Fruit fly (Drosophila melanogaster): ENCODE data around the gene ex.

The ex gene

DNA sequence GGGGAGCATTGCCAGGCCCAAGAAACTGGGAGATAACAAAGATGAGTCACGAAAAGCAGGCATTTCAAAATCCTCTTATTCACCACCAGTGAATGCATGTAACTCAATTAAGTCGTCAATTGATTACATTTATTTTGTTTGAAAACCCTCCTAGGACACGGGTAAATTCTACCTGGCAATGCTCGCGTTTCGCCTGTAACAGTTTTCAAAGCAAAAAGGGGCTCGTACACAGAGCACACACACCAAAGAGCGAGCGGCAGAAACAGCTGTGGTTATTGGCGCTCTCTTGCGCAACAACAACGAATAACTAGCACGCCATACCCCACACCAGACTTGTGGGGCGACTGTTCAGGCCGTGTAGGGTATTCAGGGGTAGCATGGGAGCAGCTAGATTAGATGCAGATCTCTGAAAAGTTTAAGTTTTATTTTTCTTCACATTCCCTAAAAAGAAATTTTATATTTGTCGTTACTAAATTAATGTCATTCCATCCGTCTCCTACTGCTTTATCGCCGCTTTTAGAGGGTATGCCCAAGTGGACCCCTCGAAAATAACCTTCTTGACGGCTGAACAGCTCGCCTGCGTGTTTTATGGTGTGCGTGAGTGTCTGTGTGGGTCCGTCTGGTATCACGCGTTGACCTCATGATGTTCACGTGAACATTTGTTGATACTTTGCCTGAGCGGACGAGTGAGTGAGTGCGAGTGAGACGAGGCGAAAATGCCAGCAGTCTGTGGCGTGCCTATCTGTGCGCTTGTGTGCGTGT lies 49.8 kb downstream of the ex start:
- TF ChIP-seq psq (optimal IDR thresholded peaks at IDR 0.05): no peak
- TF ChIP-seq Myc (optimal IDR thresholded peaks at IDR 0.05): no peak
- TF ChIP-seq h (optimal IDR thresholded peaks at IDR 0.05): no peak
- no peak for TF ChIP-seq ttk (optimal IDR thresholded peaks at IDR 0.05)

DNA sequence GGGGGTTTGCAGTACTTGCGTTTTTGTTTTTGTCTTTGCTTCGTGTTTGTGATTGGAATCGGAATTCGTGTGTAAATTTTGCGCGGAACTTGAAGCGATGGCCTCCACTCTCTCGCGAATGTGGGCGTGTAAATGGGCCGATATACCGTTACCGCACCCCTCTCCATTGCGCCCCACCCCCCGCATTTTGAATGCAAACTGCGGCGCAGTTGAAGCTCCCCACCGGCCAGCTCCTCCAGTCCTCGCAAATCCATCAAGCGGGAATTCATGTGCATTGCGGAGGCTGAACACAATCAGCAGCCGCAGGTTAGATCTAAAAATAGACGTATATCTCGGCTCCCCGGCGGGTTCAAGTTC lies 50.4 kb downstream of the ex start:
- TF ChIP-seq h (optimal IDR thresholded peaks at IDR 0.05) (no peak), Sin3A (optimal IDR thresholded peaks at IDR 0.05) (no peak), insv (optimal IDR thresholded peaks at IDR 0.05) (no peak), psq (optimal IDR thresholded peaks at IDR 0.05) (no peak), ttk (optimal IDR thresholded peaks at IDR 0.05) (no peak), Myc (optimal IDR thresholded peaks at IDR 0.05) (no peak)

DNA sequence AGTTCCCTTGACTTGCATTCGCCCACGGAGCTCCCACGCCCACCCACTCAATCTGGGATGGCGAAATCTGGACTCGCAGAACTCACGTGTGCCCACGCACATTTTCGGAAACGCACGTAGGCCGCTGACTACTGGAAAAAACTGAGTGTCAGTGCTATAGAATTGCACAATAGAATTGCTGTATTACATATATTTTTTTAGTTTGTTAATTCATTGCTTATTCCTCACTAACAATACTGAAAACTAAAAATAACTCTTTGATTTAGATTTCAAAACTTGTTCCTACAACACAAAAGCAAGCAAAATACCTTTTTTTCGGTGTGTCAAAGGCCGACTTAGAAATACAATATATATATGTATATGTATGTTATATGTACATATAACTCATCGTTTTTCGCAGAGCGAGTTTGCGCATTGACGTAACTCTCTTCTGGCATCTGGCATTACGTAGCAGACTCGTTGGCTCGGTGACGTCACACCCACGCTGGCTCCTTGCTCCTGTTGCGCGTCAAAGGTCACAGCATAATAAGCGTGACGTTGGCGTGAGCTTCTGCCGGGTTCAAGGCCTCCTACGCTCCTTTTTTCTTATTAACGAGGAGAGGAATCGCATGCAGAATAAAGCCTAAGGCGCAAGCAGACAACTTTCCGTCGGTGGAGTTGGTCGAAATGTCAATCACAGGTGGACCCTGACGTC lies 50.9 kb downstream of the ex start:
- TF ChIP-seq ttk (optimal IDR thresholded peaks at IDR 0.05) (no peak), Sin3A (optimal IDR thresholded peaks at IDR 0.05) (no peak), psq (optimal IDR thresholded peaks at IDR 0.05) (no peak), Myc (optimal IDR thresholded peaks at IDR 0.05) (no peak), insv (optimal IDR thresholded peaks at IDR 0.05) (no peak), h (optimal IDR thresholded peaks at IDR 0.05) (no peak)

DNA sequence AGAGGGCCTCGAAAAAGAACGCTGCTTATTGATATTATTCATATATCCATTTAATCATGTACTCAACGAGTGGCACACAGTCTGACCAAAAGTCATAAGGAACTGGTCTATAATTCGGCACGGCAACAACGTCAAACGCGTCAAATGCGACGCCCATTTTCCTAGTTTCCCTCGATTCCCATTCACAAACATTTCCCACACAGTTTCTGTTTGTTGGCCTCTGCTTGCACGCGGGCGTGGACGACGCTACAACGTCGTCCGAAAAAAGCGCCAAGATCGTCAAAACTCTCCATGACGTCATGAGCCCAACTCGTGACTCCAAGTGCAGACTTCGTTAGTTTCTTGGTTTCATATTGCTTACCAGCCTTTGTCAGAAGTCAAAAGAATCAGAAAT lies 51.4 kb downstream of the ex start:
- TF ChIP-seq h (optimal IDR thresholded peaks at IDR 0.05) (no peak), Sin3A (optimal IDR thresholded peaks at IDR 0.05) (no peak), ttk (optimal IDR thresholded peaks at IDR 0.05) (no peak), insv (optimal IDR thresholded peaks at IDR 0.05) (no peak), psq (optimal IDR thresholded peaks at IDR 0.05) (no peak), Myc (optimal IDR thresholded peaks at IDR 0.05) (no peak)

DNA sequence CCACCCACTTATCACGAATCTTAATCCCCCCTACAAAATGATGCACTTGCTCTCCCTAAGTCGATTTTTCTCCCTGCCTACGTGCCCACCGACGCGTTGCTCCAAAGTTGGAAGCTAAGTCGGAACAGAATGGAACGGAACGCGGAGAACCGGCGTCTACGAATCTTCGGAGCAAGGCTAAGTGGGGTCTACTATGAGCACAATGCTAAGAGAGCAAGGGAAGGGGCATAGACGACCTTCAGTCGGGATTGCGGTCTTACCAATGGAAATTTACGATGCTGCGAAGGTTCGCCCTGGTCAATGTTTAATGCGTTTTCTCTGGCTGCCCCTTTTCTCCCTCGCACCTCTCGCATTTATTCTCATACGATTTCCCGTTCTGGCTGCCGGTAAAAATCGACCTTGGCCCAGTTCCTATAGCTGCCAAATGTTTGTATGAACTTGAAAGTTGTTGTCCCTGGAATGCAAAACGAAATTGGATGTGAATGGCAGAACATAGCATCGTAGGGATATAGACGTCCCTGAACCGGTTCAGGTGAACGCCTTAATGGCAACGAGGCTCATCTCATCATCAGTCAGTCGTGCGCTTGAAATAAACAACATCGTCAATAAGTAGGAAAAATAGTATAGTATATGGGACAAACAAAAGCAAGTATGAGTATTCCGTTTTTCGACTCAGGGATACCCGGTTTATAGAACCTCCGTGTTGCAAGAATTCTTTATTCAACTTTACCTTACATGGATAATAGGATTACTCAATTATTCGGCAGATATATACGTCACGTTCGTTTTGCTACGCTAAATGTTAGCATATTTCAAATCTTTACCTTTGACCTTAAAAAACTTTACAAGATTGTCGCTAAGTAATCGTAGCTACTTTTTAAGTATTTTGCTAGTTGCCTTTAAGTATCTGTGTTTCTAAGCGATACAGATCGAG lies 52.6 kb downstream of the ex start:
- no peak for TF ChIP-seq h (optimal IDR thresholded peaks at IDR 0.05)
- TF ChIP-seq insv (optimal IDR thresholded peaks at IDR 0.05): no peak
- no peak for TF ChIP-seq ttk (optimal IDR thresholded peaks at IDR 0.05)
- no peak for TF ChIP-seq Sin3A (optimal IDR thresholded peaks at IDR 0.05)
- no peak for TF ChIP-seq psq (optimal IDR thresholded peaks at IDR 0.05)
- no peak for TF ChIP-seq Myc (optimal IDR thresholded peaks at IDR 0.05)

DNA sequence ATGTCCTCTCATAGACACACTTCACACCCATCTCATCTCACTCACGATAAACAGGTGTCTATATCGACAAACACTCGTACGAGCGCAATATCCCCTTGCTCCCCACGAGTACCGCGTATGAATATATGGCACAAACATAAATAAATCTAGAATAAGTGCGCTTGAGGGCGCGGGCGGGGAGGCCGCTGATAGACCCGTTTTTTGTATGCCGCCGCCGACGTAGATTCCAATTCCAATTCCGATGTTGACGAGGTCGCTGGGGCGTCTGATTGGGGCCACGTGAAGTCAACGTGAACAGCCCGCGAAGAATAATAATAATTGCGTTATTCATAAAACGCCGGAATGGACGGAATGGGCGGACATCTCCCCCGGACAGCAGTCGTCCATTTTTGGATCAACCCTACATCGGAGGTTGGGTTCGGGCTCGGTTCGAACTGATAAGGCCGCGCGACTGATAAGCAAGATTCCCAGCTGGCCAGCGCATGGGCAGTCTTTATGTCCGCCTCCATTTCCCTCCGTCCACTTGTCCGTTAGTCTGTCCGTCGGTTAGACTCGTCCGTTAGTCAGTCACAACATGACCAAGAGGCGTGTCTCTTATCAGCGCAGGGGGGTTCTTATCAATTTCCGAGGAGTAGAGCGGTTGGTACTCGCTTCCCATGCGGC lies 53.4 kb downstream of the ex start:
- no peak for TF ChIP-seq Myc (optimal IDR thresholded peaks at IDR 0.05)
- TF ChIP-seq Sin3A (optimal IDR thresholded peaks at IDR 0.05): no peak
- TF ChIP-seq insv (optimal IDR thresholded peaks at IDR 0.05): no peak
- TF ChIP-seq ttk (optimal IDR thresholded peaks at IDR 0.05): no peak
- no peak for TF ChIP-seq psq (optimal IDR thresholded peaks at IDR 0.05)
- TF ChIP-seq h (optimal IDR thresholded peaks at IDR 0.05): no peak

DNA sequence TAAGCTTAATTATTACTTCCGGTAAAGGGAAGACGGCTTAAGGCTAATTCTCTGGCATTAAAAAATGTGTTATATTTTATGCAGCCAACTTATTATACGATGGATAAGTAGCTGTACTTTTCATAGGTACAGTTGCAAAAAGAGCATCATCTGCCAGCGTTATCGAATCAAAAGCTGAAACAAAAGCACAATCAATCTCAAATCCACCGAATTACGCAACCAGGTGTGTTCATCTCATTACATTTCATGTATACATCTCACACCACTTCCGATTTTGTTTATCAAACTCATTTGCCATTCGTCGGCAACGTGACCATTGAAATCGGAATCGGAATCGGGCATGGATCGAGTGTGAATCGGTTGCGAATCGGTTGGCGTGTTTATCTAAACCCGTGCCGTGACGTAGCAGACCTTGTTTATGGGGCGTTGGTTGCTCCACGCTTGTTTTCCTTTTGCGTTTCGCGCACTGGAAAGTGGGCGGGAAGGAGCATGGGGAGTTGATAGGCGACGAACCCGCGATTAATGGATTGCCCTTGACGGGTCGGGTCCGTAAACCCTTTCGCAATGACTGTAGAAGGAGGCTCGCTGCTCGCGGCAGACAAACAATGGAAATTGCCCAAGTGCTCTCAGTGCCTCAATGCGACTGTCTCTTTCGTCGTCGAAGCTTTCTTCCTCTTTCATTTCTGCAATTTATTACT lies 54.2 kb downstream of the ex start:
- TF ChIP-seq Sin3A (optimal IDR thresholded peaks at IDR 0.05) (no peak), ttk (optimal IDR thresholded peaks at IDR 0.05) (no peak), Myc (optimal IDR thresholded peaks at IDR 0.05) (no peak)

DNA sequence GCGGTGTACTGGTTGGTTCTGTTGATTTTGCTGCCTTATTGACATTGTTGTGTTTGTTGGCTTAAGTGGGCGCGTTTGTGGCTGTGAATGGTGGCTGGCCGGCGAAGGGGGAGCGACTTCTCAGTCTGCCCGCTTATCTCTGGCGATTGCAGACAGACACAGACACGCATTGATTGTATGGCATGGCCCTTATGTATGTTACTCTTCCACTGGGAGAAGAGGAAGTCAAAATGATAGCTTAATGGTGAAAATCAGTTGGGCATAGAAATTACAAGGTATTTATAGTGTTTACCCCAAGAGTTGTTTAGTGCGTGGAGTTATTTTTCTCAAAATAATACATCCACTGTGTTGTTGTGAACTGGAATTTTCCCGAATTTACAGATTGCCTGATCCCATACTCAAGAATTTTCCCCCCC lies 54.8 kb downstream of the ex start:
- TF ChIP-seq ttk (optimal IDR thresholded peaks at IDR 0.05) (no peak), h (optimal IDR thresholded peaks at IDR 0.05) (no peak), psq (optimal IDR thresholded peaks at IDR 0.05) (no peak), insv (optimal IDR thresholded peaks at IDR 0.05) (no peak), Myc (optimal IDR thresholded peaks at IDR 0.05) (no peak)

DNA sequence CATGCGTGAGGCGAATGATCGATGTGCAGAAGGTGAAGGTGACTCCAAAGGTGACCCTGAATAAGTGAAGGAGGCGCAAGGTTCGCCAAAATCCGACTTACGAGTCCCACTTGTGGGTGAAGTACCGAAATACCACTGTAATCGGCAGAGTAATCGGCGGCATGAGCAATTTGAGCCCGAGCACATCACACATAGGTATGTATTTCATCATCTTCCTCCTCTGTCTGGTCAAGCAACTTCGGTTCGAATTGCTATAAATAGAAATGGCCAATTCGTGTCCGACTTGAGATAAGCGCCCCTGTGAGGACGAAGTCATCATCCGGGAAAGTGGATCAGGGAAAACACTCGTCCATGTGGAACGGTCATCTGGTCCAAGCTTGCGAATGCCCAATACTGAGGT lies 56.1 kb downstream of the ex start:
- TF ChIP-seq ttk (optimal IDR thresholded peaks at IDR 0.05): no peak
- TF ChIP-seq insv (optimal IDR thresholded peaks at IDR 0.05): no peak
- no peak for TF ChIP-seq psq (optimal IDR thresholded peaks at IDR 0.05)

DNA sequence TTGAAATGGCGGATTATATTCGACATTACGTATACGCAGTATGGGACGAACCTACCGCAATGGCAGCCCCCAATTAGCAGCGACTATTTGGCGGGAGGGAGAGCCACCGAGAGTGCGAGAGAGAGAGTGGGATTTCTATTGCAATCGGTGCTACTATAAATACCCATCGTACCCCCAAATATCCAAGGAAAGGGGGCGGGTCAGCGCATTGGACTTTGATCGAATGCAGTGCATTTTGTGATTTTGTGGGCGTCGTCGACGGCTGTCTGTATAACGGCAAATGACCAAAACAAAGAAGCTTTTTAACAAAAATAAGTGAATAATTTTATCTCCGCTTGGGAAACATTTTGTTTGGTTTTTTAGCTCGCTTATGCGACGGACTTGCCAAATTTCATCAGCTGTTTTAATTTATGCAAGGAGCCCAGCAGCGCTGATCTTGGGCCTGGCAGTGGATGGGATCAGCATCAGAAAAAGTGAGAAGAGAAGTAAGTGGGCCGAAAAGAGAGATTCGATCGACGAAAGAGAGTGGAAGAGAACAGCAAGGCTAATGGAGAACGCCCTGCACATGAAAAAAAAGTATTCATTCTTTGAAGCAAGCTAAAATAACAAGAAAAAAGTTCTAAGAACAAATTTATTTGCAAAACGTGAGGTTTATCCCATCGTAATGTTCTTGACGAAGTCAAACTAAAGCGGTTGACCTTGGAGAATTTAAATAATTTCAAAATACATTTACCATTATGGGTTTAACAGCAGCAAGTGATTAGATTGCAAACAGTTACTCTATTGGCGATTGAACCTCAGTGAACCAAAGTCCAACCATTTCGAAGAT lies 56.9 kb downstream of the ex start:
- TF ChIP-seq Myc (optimal IDR thresholded peaks at IDR 0.05) (no peak), h (optimal IDR thresholded peaks at IDR 0.05) (no peak), psq (optimal IDR thresholded peaks at IDR 0.05) (no peak), Sin3A (optimal IDR thresholded peaks at IDR 0.05) (no peak), insv (optimal IDR thresholded peaks at IDR 0.05) (no peak)
